Worm (Caenorhabditis elegans) whole organism, L3 larva: Measurements from ENCODE around the gene syx-18.
A peak's percentile ranks its signal among the peaks of the same experiment; 100 is the strongest.

Source experiments
- R02D3.7 ChIP-seq: fragments of 150-350 bp; optimal IDR thresholded peaks from 2 replicates; lab custom pipeline; 2014; ENCODE audit warnings: missing biosample characterization, missing genetic modification characterization
- ZK546.5 ChIP-seq: sonication (generic microtip); optimal IDR thresholded peaks from 2 replicates; lab custom pipeline; 2017; ENCODE audit warnings: missing biosample characterization, missing genetic modification characterization
- aly-2 ChIP-seq: fragments of 150-350 bp; optimal IDR thresholded peaks from 2 replicates; lab custom pipeline; 2014; ENCODE audit warnings: missing biosample characterization, missing genetic modification characterization
- ama-1 ChIP-seq: fragments of 150-350 bp; optimal IDR thresholded peaks from 2 replicates; lab custom pipeline; 2018
- ceh-28 ChIP-seq: fragments of 150-350 bp; optimal IDR thresholded peaks from 2 replicates; lab custom pipeline; 2014; ENCODE audit warnings: missing biosample characterization, missing genetic modification reagents, missing genetic modification characterization
- ceh-82 ChIP-seq: fragments of 150-350 bp; optimal IDR thresholded peaks from 2 replicates; lab custom pipeline; 2014; ENCODE audit warnings: missing biosample characterization, missing genetic modification characterization
- ceh-9 ChIP-seq: sonication (generic microtip); optimal IDR thresholded peaks from 2 replicates; lab custom pipeline; 2018; ENCODE audit warnings: missing biosample characterization, missing genetic modification characterization
- daf-12 ChIP-seq: fragments of 150-350 bp; optimal IDR thresholded peaks from 2 replicates; lab custom pipeline; 2014; ENCODE audit warnings: missing biosample characterization, missing genetic modification reagents, missing genetic modification characterization
- egl-5 ChIP-seq: fragments of 150-350 bp; optimal IDR thresholded peaks from 2 replicates; lab custom pipeline; 2017; ENCODE audit warnings: missing biosample characterization, missing genetic modification reagents, missing genetic modification characterization, inconsistent platforms
- elt-1 ChIP-seq: fragments of 150-350 bp; optimal IDR thresholded peaks from 2 replicates; lab custom pipeline; 2014; ENCODE audit warnings: missing biosample characterization, missing genetic modification characterization
- elt-2 ChIP-seq: sonication (generic microtip); optimal IDR thresholded peaks from 2 replicates; lab custom pipeline; 2016; ENCODE audit warnings: missing genetic modification reagents, mild to moderate bottlenecking, missing genetic modification characterization, missing compliant biosample characterization
- elt-3 ChIP-seq, 3 experiments: fragments of 150-350 bp in 1 of 3; sonication (generic microtip) in 2 of 3; optimal IDR thresholded peaks; 2 replicates in 2 of 3; 4 replicates in 1 of 3; lab custom pipeline; 2014 to 2017; ENCODE audit warnings: missing biosample characterization in 3 of 3, missing genetic modification characterization in 3 of 3
- fkh-10 ChIP-seq: sonication (generic microtip); optimal IDR thresholded peaks from 2 replicates; lab custom pipeline; 2017; ENCODE audit warnings: missing biosample characterization, missing genetic modification reagents, missing genetic modification characterization
- fkh-2 ChIP-seq: fragments of 150-350 bp; optimal IDR thresholded peaks from 2 replicates; lab custom pipeline; 2014; ENCODE audit warnings: missing biosample characterization, missing genetic modification reagents, missing genetic modification characterization
- fos-1 ChIP-seq: fragments of 150-350 bp; optimal IDR thresholded peaks from 2 replicates; lab custom pipeline; 2014; ENCODE audit warnings: missing biosample characterization, missing genetic modification characterization
- hmg-11 ChIP-seq: sonication (generic microtip); optimal IDR thresholded peaks from 2 replicates; lab custom pipeline; 2016; ENCODE audit warnings: missing genetic modification characterization, missing compliant biosample characterization
- jun-1 ChIP-seq: fragments of 150-350 bp; optimal IDR thresholded peaks from 2 replicates; lab custom pipeline; 2014; ENCODE audit warnings: missing biosample characterization, missing genetic modification reagents, missing genetic modification characterization
- lin-39 ChIP-seq: fragments of 150-350 bp; optimal IDR thresholded peaks from 2 replicates; lab custom pipeline; 2018; ENCODE audit warnings: missing biosample characterization, missing genetic modification reagents, missing genetic modification characterization
- lsy-12 ChIP-seq: sonication (generic microtip); optimal IDR thresholded peaks from 2 replicates; lab custom pipeline; 2016; ENCODE audit warnings: mild to moderate bottlenecking, missing genetic modification characterization, missing compliant biosample characterization
- mdl-1 ChIP-seq: fragments of 150-350 bp; optimal IDR thresholded peaks from 2 replicates; lab custom pipeline; 2014; ENCODE audit warnings: missing biosample characterization, missing genetic modification characterization
- mml-1 ChIP-seq: fragments of 150-350 bp; sonication (generic microtip); optimal IDR thresholded peaks from 3 replicates; lab custom pipeline; 2014; ENCODE audit warnings: missing biosample characterization, missing genetic modification characterization
- nhr-11 ChIP-seq: fragments of 150-350 bp; optimal IDR thresholded peaks from 2 replicates; lab custom pipeline; 2014; ENCODE audit warnings: missing biosample characterization, missing genetic modification characterization
- nhr-237 ChIP-seq: fragments of 150-350 bp; optimal IDR thresholded peaks from 2 replicates; lab custom pipeline; 2014; ENCODE audit warnings: missing biosample characterization, missing genetic modification characterization
- nhr-28 ChIP-seq: fragments of 150-350 bp; optimal IDR thresholded peaks from 2 replicates; lab custom pipeline; 2014; ENCODE audit warnings: missing biosample characterization, missing genetic modification characterization
- nhr-43 ChIP-seq: sonication (generic microtip); optimal IDR thresholded peaks from 2 replicates; lab custom pipeline; 2016; ENCODE audit warnings: mild to moderate bottlenecking, missing genetic modification characterization, missing compliant biosample characterization; ENCODE audit not compliant: poor library complexity, severe bottlenecking
- nhr-67 ChIP-seq: fragments of 150-350 bp; optimal IDR thresholded peaks from 2 replicates; lab custom pipeline; 2014; ENCODE audit warnings: missing biosample characterization, missing genetic modification characterization
- nhr-76 ChIP-seq: fragments of 150-350 bp; sonication (generic microtip); optimal IDR thresholded peaks from 5 replicates; lab custom pipeline; 2014; ENCODE audit warnings: missing biosample characterization, missing genetic modification characterization
- nhr-77 ChIP-seq: fragments of 150-350 bp; optimal IDR thresholded peaks from 2 replicates; lab custom pipeline; 2014; ENCODE audit warnings: missing biosample characterization, missing genetic modification characterization
- pha-4 ChIP-seq: fragments of 150-350 bp; optimal IDR thresholded peaks from 2 replicates; lab custom pipeline; 2014; ENCODE audit warnings: missing biosample characterization, missing genetic modification reagents, missing genetic modification characterization
- pqm-1 ChIP-seq: fragments of 150-350 bp; optimal IDR thresholded peaks from 2 replicates; lab custom pipeline; 2017; ENCODE audit warnings: missing biosample characterization, missing genetic modification characterization, inconsistent platforms
- skn-1 ChIP-seq: fragments of 150-350 bp; optimal IDR thresholded peaks from 2 replicates; lab custom pipeline; 2014; ENCODE audit warnings: missing biosample characterization, missing genetic modification characterization
- snpc-4 ChIP-seq: fragments of 150-350 bp; optimal IDR thresholded peaks from 2 replicates; lab custom pipeline; 2014; ENCODE audit warnings: missing biosample characterization, missing genetic modification characterization
- unc-39 ChIP-seq: sonication (generic microtip); optimal IDR thresholded peaks from 4 replicates; lab custom pipeline; 2017; ENCODE audit warnings: missing biosample characterization, missing genetic modification characterization
- ztf-11 ChIP-seq: fragments of 150-350 bp; optimal IDR thresholded peaks from 2 replicates; lab custom pipeline; 2014; ENCODE audit warnings: missing biosample characterization, missing genetic modification characterization
- ztf-4 ChIP-seq: fragments of 150-350 bp; optimal IDR thresholded peaks from 2 replicates; lab custom pipeline; 2014; ENCODE audit warnings: missing biosample characterization, missing genetic modification characterization

The syx-18 gene

ce11 chrV:6649317-6649716 is 5.9 kb downstream of the syx-18 start, which contains the start of gene T10H9.1:
Gene T10H9.1 (plus strand): TSS chrV:6649617.
- TF ChIP-seq lsy-12 (no peak), jun-1 (no peak), fos-1 (tag; lab: Kevin White, UChicago) (no peak), nhr-76 (no peak), pqm-1 (tag; lab: Kevin White, UChicago) (no peak), fkh-2 (tag; lab: Kevin White, UChicago) (no peak), nhr-11 (tag; lab: Kevin White, UChicago) (no peak), hmg-11 (tag; lab: Kevin White, UChicago) (no peak), nhr-67 (tag; lab: Kevin White, UChicago) (no peak), nhr-43 (tag; lab: Kevin White, UChicago) (no peak), ama-1 (lab: Kevin White, UChicago) (no peak), R02D3.7 (tag; lab: Kevin White, UChicago) (no peak), mdl-1 (no peak), egl-5 (tag; lab: Kevin White, UChicago) (no peak), daf-12 (no peak), elt-1 (no peak), ztf-4 (tag; lab: Kevin White, UChicago) (no peak), pha-4 (no peak), nhr-28 (no peak), nhr-77 (tag; lab: Kevin White, UChicago) (no peak)

- no peak for TF ChIP-seq fos-1 (tag; lab: Kevin White, UChicago)
- no peak for TF ChIP-seq nhr-43 (tag; lab: Kevin White, UChicago)
- no peak for TF ChIP-seq nhr-237 (tag; lab: Kevin White, UChicago)
- no peak for TF ChIP-seq elt-3 (tag; optimal IDR thresholded peaks at IDR 0.05; lab: Kevin White, UChicago)
- TF ChIP-seq mml-1 (tag; lab: Kevin White, UChicago), result no peak
- no peak for TF ChIP-seq elt-2
- TF ChIP-seq lin-39 (tag; lab: Kevin White, UChicago), result no peak
- no peak for TF ChIP-seq skn-1 (tag; lab: Kevin White, UChicago)
- TF ChIP-seq egl-5 (tag; lab: Kevin White, UChicago), result no peak
Observed at ce11 chrV:6645810-6646209, 9.4 kb downstream of the syx-18 start.

ce11 chrV:6632925-6633324 is 22.3 kb downstream of the syx-18 start, which contains the start of gene scd-2:
Gene scd-2 (plus strand): TSS chrV:6633225.
- TF ChIP-seq aly-2 (tag; lab: Kevin White, UChicago) (no peak), egl-5 (tag; lab: Kevin White, UChicago) (no peak), nhr-11 (tag; lab: Kevin White, UChicago) (no peak), nhr-43 (tag; lab: Kevin White, UChicago) (no peak)

- TF ChIP-seq ZK546.5, result no peak
- no peak for TF ChIP-seq fkh-2 (tag; lab: Kevin White, UChicago)
- no peak for TF ChIP-seq unc-39 (tag; lab: Kevin White, UChicago)
- TF ChIP-seq nhr-28, result no peak
- no peak for TF ChIP-seq elt-2
- no peak for TF ChIP-seq ceh-82 (tag; lab: Kevin White, UChicago)
- no peak for TF ChIP-seq nhr-67 (tag; lab: Kevin White, UChicago)
- no peak for TF ChIP-seq jun-1
- TF ChIP-seq elt-3 (tag; optimal IDR thresholded peaks at IDR 0.05; lab: Kevin White, UChicago), result no peak
- no peak for TF ChIP-seq ceh-9 (tag; lab: Kevin White, UChicago)
- TF ChIP-seq ceh-28 (tag; lab: Kevin White, UChicago), result no peak
- no peak for TF ChIP-seq ztf-11 (tag; lab: Kevin White, UChicago)
- no peak for TF ChIP-seq snpc-4 (tag; lab: Kevin White, UChicago)
- TF ChIP-seq mml-1 (tag; lab: Kevin White, UChicago), result no peak
- no peak for TF ChIP-seq hmg-11 (tag; lab: Kevin White, UChicago)
Observed at ce11 chrV:6631866-6632265, 23.4 kb downstream of the syx-18 start.

- TF ChIP-seq fkh-10 (GFP tag; lab: Kevin White, UChicago), result peak; percentile 13
- TF ChIP-seq ceh-28 (tag; lab: Kevin White, UChicago), result no peak
- TF ChIP-seq nhr-11 (tag; lab: Kevin White, UChicago), result peak; percentile 70
Observed at ce11 chrV:6630769-6631168, 24.5 kb downstream of the syx-18 start.
